Worm (Caenorhabditis elegans): ENCODE results near the gene Y17G9B.5.

Gene Y17G9B.5

DNA sequence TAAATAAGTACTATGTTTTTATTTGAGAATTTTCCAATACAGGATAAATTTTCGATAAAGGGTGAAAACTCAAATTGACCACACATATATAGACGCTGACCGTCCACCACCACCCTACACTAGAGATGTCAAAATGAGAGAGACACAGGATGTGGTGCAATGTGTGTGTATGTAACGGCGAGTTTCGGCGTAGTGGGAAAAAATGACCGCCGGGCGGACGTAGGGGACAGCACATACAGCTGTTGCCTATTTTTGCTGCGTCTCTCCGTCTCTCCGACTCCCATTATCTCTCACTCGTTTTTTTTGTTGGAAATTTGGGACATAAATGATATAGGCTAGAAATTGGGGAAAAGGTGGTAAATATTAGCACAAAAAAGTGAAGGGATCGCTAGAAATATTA is 31.1 kb downstream of the Y17G9B.5 start:
- no peak for TF ChIP-seq dao-5 (tag; optimal IDR thresholded peaks at IDR 0.05)
- TF ChIP-seq him-1 (tag; optimal IDR thresholded peaks at IDR 0.05): no peak
- no peak for TF ChIP-seq W03F9.2 (tag; optimal IDR thresholded peaks at IDR 0.05)

DNA sequence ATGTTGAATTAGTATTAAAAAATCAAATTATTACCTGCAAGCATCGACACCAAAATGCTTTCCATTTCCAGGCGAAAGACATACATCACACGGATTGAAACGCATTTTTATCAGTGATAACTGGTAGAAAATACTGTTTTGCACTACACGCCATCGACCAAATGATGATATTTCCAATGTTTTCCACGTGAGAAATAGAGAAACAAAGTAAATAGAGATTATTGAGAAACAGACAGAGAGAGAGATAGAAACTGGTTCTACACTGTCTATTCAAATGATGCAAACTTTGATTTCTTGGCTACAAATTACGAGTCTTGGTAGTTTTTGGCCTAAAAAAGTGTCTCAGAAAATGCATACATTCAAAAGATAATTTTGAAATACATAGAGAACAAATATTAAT is 38.3 kb downstream of the Y17G9B.5 start, which contains the start of gene nhr-104:
TSS of gene nhr-104 (minus strand) at position 361 of the 400 bp plus-strand sequence.
- TF ChIP-seq him-1 (tag; optimal IDR thresholded peaks at IDR 0.05) (no peak), dao-5 (tag; optimal IDR thresholded peaks at IDR 0.05) (no peak), W03F9.2 (tag; optimal IDR thresholded peaks at IDR 0.05) (no peak)

DNA sequence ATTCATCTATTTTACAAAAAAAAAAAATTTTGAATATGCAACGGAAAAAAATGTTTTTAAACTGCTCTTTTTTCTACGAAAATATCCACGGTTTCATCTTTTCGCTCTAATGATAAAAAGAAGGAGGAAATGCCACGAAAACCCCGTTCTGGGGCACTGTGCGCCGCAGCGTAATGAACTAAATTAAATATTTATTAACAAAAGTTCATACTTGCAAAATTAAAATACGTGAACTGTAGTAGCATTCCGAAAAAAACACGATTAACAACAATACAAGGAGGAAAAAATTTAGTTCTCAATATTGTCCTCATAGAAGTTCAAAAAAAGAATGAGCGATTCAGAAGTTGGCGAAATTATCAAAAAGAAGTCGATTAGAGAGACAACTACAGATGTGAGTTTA is 39.4 kb downstream of the Y17G9B.5 start, which contains the start of gene R11E3.1:
TSS of gene R11E3.1 (plus strand) at position 301 of the 400 bp plus-strand sequence.
- TF ChIP-seq W03F9.2 (tag; optimal IDR thresholded peaks at IDR 0.05) (no peak), dao-5 (tag; optimal IDR thresholded peaks at IDR 0.05) (no peak), him-1 (tag; optimal IDR thresholded peaks at IDR 0.05) (no peak)

DNA sequence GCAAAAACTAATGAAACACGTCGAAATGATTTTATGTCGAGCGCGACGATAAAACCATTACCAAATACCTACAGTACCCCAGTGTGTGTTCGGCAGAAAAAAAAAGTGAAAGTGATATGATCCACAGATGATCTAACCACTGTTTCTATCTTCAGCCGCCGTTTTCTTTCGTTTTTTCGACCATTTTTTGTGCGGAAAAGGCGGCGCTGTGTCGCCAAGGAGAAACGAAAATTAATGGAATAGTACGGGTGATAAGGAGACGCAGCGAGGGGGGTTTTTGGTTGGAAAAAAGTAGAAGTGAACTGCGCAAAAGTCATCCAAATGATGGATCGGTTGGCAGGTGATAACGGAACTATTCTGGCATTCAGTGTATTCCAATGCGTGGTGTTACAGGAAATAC is 45.1 kb downstream of the Y17G9B.5 start:
- TF ChIP-seq him-1 (tag; optimal IDR thresholded peaks at IDR 0.05): no peak
- TF ChIP-seq W03F9.2 (tag; optimal IDR thresholded peaks at IDR 0.05): no peak
- TF ChIP-seq dao-5 (tag; optimal IDR thresholded peaks at IDR 0.05): no peak

DNA sequence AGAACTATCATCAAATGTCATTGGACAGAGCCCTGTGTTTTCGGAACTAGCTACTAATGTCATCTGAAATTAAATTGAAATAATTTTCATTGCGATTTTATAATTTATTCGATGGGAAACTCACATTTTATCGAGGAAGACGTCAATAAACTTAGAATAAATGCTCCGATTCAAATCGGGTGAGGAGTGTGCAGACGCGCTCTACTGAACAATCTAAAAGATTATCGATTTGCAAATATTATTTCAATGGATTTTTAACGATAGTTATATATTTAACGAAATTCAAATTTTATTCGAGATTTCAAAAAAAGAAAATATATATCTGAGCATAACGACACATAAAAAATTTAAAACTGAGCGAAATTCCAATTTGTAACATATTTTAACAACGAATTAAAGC is 49.1 kb downstream of the Y17G9B.5 start, which contains the start of gene eor-1:
TSS of gene eor-1 (minus strand) at position 65 of the 400 bp plus-strand sequence.
- TF ChIP-seq W03F9.2 (tag; optimal IDR thresholded peaks at IDR 0.05): peak; percentile 9
- TF ChIP-seq dao-5 (tag; optimal IDR thresholded peaks at IDR 0.05): no peak
- TF ChIP-seq him-1 (tag; optimal IDR thresholded peaks at IDR 0.05): no peak

All from whole organism, L4/young adult.